Fruit fly (Drosophila melanogaster) whole organism, embryonic: ENCODE data around the gene CG8563.

Experiments used
- Antp ChIP-seq: fragments of 200-800 bp; sonication (Bioruptor generic); optimal IDR thresholded peaks from 3 replicates; lab custom pipeline; 2016; ENCODE audit warnings: missing biosample characterization, missing genetic modification characterization
- Asciz ChIP-seq: fragments of 200-800 bp; sonication (Bioruptor generic); optimal IDR thresholded peaks from 2 replicates; lab custom pipeline; 2017; ENCODE audit warnings: missing biosample characterization, mild to moderate bottlenecking, missing genetic modification characterization, missing genetic modification reagents
- CG10366 ChIP-seq: fragments of 200-800 bp; sonication (Bioruptor generic); IDR thresholded peaks from 2 replicates; pipeline ENCODE4 v1.3.6; 2022; ENCODE audit warnings: missing biosample characterization, missing genetic modification characterization
- CG12155 ChIP-seq: fragments of 200-800 bp; sonication (Bioruptor generic); optimal IDR thresholded peaks from 3 replicates; lab custom pipeline; 2016; ENCODE audit warnings: missing biosample characterization, missing genetic modification characterization
- CG12942 ChIP-seq: fragments of 200-800 bp; sonication (Bioruptor generic); optimal IDR thresholded peaks from 3 replicates; lab custom pipeline; 2016; ENCODE audit warnings: missing biosample characterization, missing genetic modification characterization
- CG13287 ChIP-seq: fragments of 200-800 bp; sonication (Bioruptor generic); IDR thresholded peaks from 2 replicates; pipeline ENCODE4 v1.3.6; 2022; ENCODE audit warnings: missing biosample characterization, missing genetic modification characterization; ENCODE audit not compliant: partially characterized antibody
- CG14014 ChIP-seq: fragments of 200-800 bp; sonication (Bioruptor generic); IDR thresholded peaks from 2 replicates; pipeline ENCODE4 v1.3.6; 2022; ENCODE audit warnings: missing biosample characterization, missing genetic modification characterization
- CG15269 ChIP-seq: fragments of 200-800 bp; sonication (Bioruptor generic); optimal IDR thresholded peaks from 2 replicates; lab custom pipeline; 2018; ENCODE audit warnings: missing biosample characterization, mild to moderate bottlenecking, missing genetic modification characterization, moderate library complexity
- CG15514 ChIP-seq: fragments of 200-800 bp; sonication (Bioruptor generic); optimal IDR thresholded peaks from 3 replicates; lab custom pipeline; 2017; ENCODE audit warnings: missing biosample characterization, missing genetic modification characterization, mild to moderate bottlenecking, moderate library complexity, missing genetic modification reagents
- CG16779 ChIP-seq: fragments of 200-800 bp; sonication (Bioruptor generic); IDR thresholded peaks from 2 replicates; pipeline ENCODE4 v1.3.6; 2022; ENCODE audit warnings: missing biosample characterization, missing genetic modification characterization
- CG17829 ChIP-seq: fragments of 200-800 bp; optimal IDR thresholded peaks from 2 replicates; lab custom pipeline; 2019; ENCODE audit warnings: missing biosample characterization, mild to moderate bottlenecking, missing genetic modification characterization, moderate library complexity
- CG2678 ChIP-seq: fragments of 200-800 bp; sonication (Bioruptor generic); optimal IDR thresholded peaks from 3 replicates; lab custom pipeline; 2019; ENCODE audit warnings: missing biosample characterization, mild to moderate bottlenecking, missing genetic modification characterization, moderate library complexity
- CG31441 ChIP-seq: fragments of 200-800 bp; sonication (Bioruptor generic); IDR thresholded peaks from 2 replicates; pipeline ENCODE4 v1.3.6; 2022; ENCODE audit warnings: missing biosample characterization, missing genetic modification characterization
- CG33213 ChIP-seq: fragments of 200-800 bp; sonication (Bioruptor generic); optimal IDR thresholded peaks from 3 replicates; lab custom pipeline; 2016; ENCODE audit warnings: missing biosample characterization, missing genetic modification characterization
- CG3838 ChIP-seq: fragments of 200-800 bp; sonication (Bioruptor generic); optimal IDR thresholded peaks from 3 replicates; lab custom pipeline; 2016; ENCODE audit warnings: missing biosample characterization, missing genetic modification characterization
- CG4424 ChIP-seq: fragments of 200-800 bp; sonication (Bioruptor generic); optimal IDR thresholded peaks from 3 replicates; lab custom pipeline; 2016; ENCODE audit warnings: missing biosample characterization, missing genetic modification characterization
- CG4617 ChIP-seq: fragments of 200-800 bp; sonication (Bioruptor generic); optimal IDR thresholded peaks from 3 replicates; lab custom pipeline; 2016; ENCODE audit warnings: missing biosample characterization, missing genetic modification characterization, borderline replicate concordance
- CG4820 ChIP-seq: fragments of 200-800 bp; sonication (Bioruptor generic); optimal IDR thresholded peaks from 3 replicates; lab custom pipeline; 2016; ENCODE audit warnings: missing biosample characterization, missing genetic modification characterization
- CkIIα-i1 ChIP-seq: fragments of 200-800 bp; sonication (Bioruptor generic); IDR thresholded peaks from 2 replicates; pipeline ENCODE4 v1.3.6; 2022; ENCODE audit warnings: missing biosample characterization, missing genetic modification characterization
- Fer3 ChIP-seq: fragments of 200-800 bp; sonication (Bioruptor generic); optimal IDR thresholded peaks from 2 replicates; lab custom pipeline; 2018; ENCODE audit warnings: missing biosample characterization, mild to moderate bottlenecking, missing genetic modification characterization, moderate library complexity
- H15 ChIP-seq: fragments of 200-800 bp; sonication (Bioruptor generic); IDR thresholded peaks from 3 replicates; pipeline ENCODE4 v1.3.6; 2022; ENCODE audit warnings: missing biosample characterization, missing genetic modification characterization
- HLHmδ ChIP-seq: fragments of 200-800 bp; sonication (Bioruptor generic); optimal IDR thresholded peaks from 2 replicates; lab custom pipeline; 2018; ENCODE audit warnings: missing biosample characterization, mild to moderate bottlenecking, missing genetic modification characterization, moderate library complexity
- Hmr ChIP-seq: fragments of 200-800 bp; sonication (Bioruptor generic); optimal IDR thresholded peaks from 3 replicates; lab custom pipeline; 2017; ENCODE audit warnings: mild to moderate bottlenecking, missing biosample characterization, missing genetic modification reagents, missing genetic modification characterization
- Hr51 ChIP-seq, 2 experiments: fragments of 200-800 bp; sonication (Bioruptor generic); optimal IDR thresholded peaks; 2 replicates in 1 of 2; 3 replicates in 1 of 2; lab custom pipeline; 2016 to 2018; ENCODE audit warnings: missing biosample characterization in 2 of 2, missing genetic modification characterization in 2 of 2, mild to moderate bottlenecking in 1 of 2, moderate library complexity in 1 of 2
- al ChIP-seq: fragments of 200-800 bp; sonication (Bioruptor generic); IDR thresholded peaks from 2 replicates; pipeline ENCODE4 v1.3.6; 2022; ENCODE audit warnings: missing biosample characterization, missing genetic modification characterization
- amos ChIP-seq: fragments of 200-800 bp; sonication (Bioruptor generic); IDR thresholded peaks from 2 replicates; pipeline ENCODE4 v1.3.6; 2022; ENCODE audit warnings: missing biosample characterization, missing genetic modification characterization; ENCODE audit not compliant: partially characterized antibody
- bbx ChIP-seq: fragments of 200-800 bp; sonication (Bioruptor generic); IDR thresholded peaks from 2 replicates; pipeline ENCODE4 v1.3.6; 2022; ENCODE audit warnings: missing biosample characterization, missing genetic modification characterization; ENCODE audit not compliant: partially characterized antibody
- crol ChIP-seq: fragments of 200-800 bp; sonication (Bioruptor generic); IDR thresholded peaks from 2 replicates; pipeline ENCODE4 v1.3.6; 2022; ENCODE audit warnings: missing biosample characterization, missing genetic modification characterization
- dimm ChIP-seq: fragments of 200-800 bp; sonication (Bioruptor generic); IDR thresholded peaks from 2 replicates; pipeline ENCODE4 v1.3.6; 2022; ENCODE audit warnings: missing biosample characterization, missing genetic modification characterization
- emc ChIP-seq: fragments of 200-800 bp; sonication (Bioruptor generic); optimal IDR thresholded peaks from 2 replicates; lab custom pipeline; 2016; ENCODE audit warnings: missing biosample characterization, missing genetic modification characterization
- esg ChIP-seq: fragments of 200-800 bp; sonication (Bioruptor generic); conservative IDR thresholded peaks from 2 replicates; pipeline ENCODE4 v1.3.6; 2022; ENCODE audit warnings: missing biosample characterization, missing genetic modification characterization
- fd3F ChIP-seq: fragments of 200-800 bp; sonication (Bioruptor generic); optimal IDR thresholded peaks from 2 replicates; lab custom pipeline; 2018; ENCODE audit warnings: missing biosample characterization, mild to moderate bottlenecking, missing genetic modification characterization, moderate library complexity
- gfzf ChIP-seq: fragments of 200-800 bp; sonication (Bioruptor generic); optimal IDR thresholded peaks from 2 replicates; lab custom pipeline; 2016; ENCODE audit warnings: missing biosample characterization, mild to moderate bottlenecking, missing genetic modification characterization, moderate library complexity
- hkb ChIP-seq, 2 experiments: fragments of 200-800 bp in 1 of 2; fragments of >200 bp in 1 of 2; sonication (Bioruptor generic) in 1 of 2; IDR thresholded peaks in 1 of 2; optimal IDR thresholded peaks in 1 of 2; 2 replicates each; pipeline versions ENCODE4 v1.3.6 to Lab custom; 2017 to 2022; ENCODE audit warnings: missing biosample characterization in 1 of 2, missing genetic modification characterization in 1 of 2
- knrl ChIP-seq: fragments of 200-800 bp; sonication (Bioruptor generic); IDR thresholded peaks from 3 replicates; pipeline ENCODE4 v1.3.6; 2022; ENCODE audit warnings: missing biosample characterization, missing genetic modification characterization; ENCODE audit not compliant: partially characterized antibody
- lab ChIP-seq: fragments of 200-800 bp; sonication (Bioruptor generic); optimal IDR thresholded peaks from 3 replicates; lab custom pipeline; 2017; ENCODE audit warnings: missing biosample characterization, missing genetic modification characterization, mild to moderate bottlenecking, moderate library complexity, missing genetic modification reagents
- maf-S ChIP-seq: fragments of 200-800 bp; sonication (Bioruptor generic); optimal IDR thresholded peaks from 2 replicates; lab custom pipeline; 2016; ENCODE audit warnings: missing biosample characterization, missing genetic modification characterization
- org-1 ChIP-seq: fragments of 200-800 bp; sonication (Bioruptor generic); optimal IDR thresholded peaks from 2 replicates; lab custom pipeline; 2017; ENCODE audit warnings: missing biosample characterization, missing genetic modification characterization
- pzg ChIP-seq: fragments of 200-800 bp; sonication (Bioruptor generic); optimal IDR thresholded peaks from 3 replicates; lab custom pipeline; 2018; ENCODE audit warnings: missing biosample characterization, mild to moderate bottlenecking, missing genetic modification characterization, moderate library complexity
- repo ChIP-seq: fragments of 200-800 bp; sonication (Bioruptor generic); optimal IDR thresholded peaks from 2 replicates; lab custom pipeline; 2016; ENCODE audit warnings: missing biosample characterization, missing genetic modification characterization
- schlank ChIP-seq: fragments of 200-800 bp; sonication (Bioruptor generic); optimal IDR thresholded peaks from 2 replicates; lab custom pipeline; 2018; ENCODE audit warnings: missing biosample characterization, mild to moderate bottlenecking, missing genetic modification characterization
- sob ChIP-seq: fragments of 200-800 bp; sonication (Bioruptor generic); IDR thresholded peaks from 2 replicates; pipeline ENCODE4 v1.3.6; 2022; ENCODE audit warnings: missing biosample characterization, missing genetic modification characterization
- sqz ChIP-seq: fragments of 200-800 bp; sonication (Bioruptor generic); optimal IDR thresholded peaks from 3 replicates; lab custom pipeline; 2018; ENCODE audit warnings: missing biosample characterization, mild to moderate bottlenecking, missing genetic modification characterization
- sug ChIP-seq: fragments of 200-800 bp; optimal IDR thresholded peaks from 2 replicates; lab custom pipeline; 2019; ENCODE audit warnings: missing biosample characterization, mild to moderate bottlenecking, missing genetic modification characterization, moderate library complexity
- tap ChIP-seq: fragments of 200-800 bp; optimal IDR thresholded peaks from 3 replicates; lab custom pipeline; 2019; ENCODE audit warnings: missing biosample characterization, mild to moderate bottlenecking, missing genetic modification characterization, moderate library complexity
- tin ChIP-seq: fragments of 200-800 bp; sonication (Bioruptor generic); optimal IDR thresholded peaks from 3 replicates; lab custom pipeline; 2016; ENCODE audit warnings: missing biosample characterization, missing genetic modification characterization
- ttk ChIP-seq: fragments of 200-800 bp; sonication (Bioruptor generic); IDR thresholded peaks from 2 replicates; pipeline ENCODE4 v2.1.2; 2022; ENCODE audit warnings: missing biosample characterization, missing genetic modification characterization
- unpg ChIP-seq: fragments of 200-800 bp; sonication (Bioruptor generic); optimal IDR thresholded peaks from 3 replicates; lab custom pipeline; 2018; ENCODE audit warnings: missing biosample characterization, mild to moderate bottlenecking, missing genetic modification characterization, moderate library complexity

CG8563 gene

dm6 chr3L:7360324-7360852 lies 30.2 kb upstream of the CG8563 start, which contains the start of gene Sec63 (continued):
- TF ChIP-seq CG14014 (GFP tag; lab: Robert Waterston, UW) (peak; percentile 66), Fer3 (tag; lab: Kevin White, UChicago) (peak; percentile 16), crol (GFP tag; lab: Robert Waterston, UW) (peak; percentile 56), sob (peak; percentile 19; the same call in 1 of the 2 replicates), CG13287 (GFP tag; lab: Robert Waterston, UW) (peak; percentile 89), H15 (GFP tag; lab: Robert Waterston, UW) (peak; percentile 63; the same call in 2 of the 3 replicates), CG4424 (GFP tag; lab: Kevin White, UChicago) (peak; percentile 45), amos (peak; percentile 92), al (GFP tag; lab: Robert Waterston, UW) (peak; percentile 62), fd3F (no peak), pzg (peak; percentile 77), sqz (GFP tag; lab: Kevin White, UChicago) (no peak), schlank (tag; lab: Kevin White, UChicago) (no peak), Asciz (GFP tag; lab: Kevin White, UChicago) (peak; percentile 22), ttk (GFP tag; lab: Robert Waterston, UW) (0 out of 2 replicates have a peak, but pooled peaks have one; percentile 29), Antp (GFP tag; lab: Kevin White, UChicago) (peak; percentile 35), HLHmδ (GFP tag; lab: Kevin White, UChicago) (peak; percentile 96), CkIIα-i1 (no peak), emc (no peak), CG3838 (GFP tag; lab: Kevin White, UChicago) (peak; percentile 2), tap (tag; lab: Kevin White, UChicago) (no peak), tin (GFP tag; lab: Kevin White, UChicago) (peak; percentile 7), Hr51 (GFP tag; optimal IDR thresholded peaks at IDR 0.05; lab: Kevin White, UChicago) (peak; percentile 47 to 49), CG17829 (peak; percentile 20), CG15514 (GFP tag; lab: Kevin White, UChicago) (peak; percentile 100), dimm (GFP tag; lab: Robert Waterston, UW) (no peak), repo (GFP tag; lab: Kevin White, UChicago) (peak; percentile 6), lab (GFP tag; lab: Kevin White, UChicago) (peak; percentile 50), CG10366 (GFP tag; lab: Robert Waterston, UW) (peak; percentile 35; the same call in 1 of the 2 replicates), unpg (GFP tag; lab: Kevin White, UChicago) (peak; percentile 53), CG15269 (tag; lab: Kevin White, UChicago) (peak; percentile 16), sug (tag; lab: Kevin White, UChicago) (peak; percentile 3), CG33213 (GFP tag; lab: Kevin White, UChicago) (peak; percentile 74), CG12155 (GFP tag; lab: Kevin White, UChicago) (peak; percentile 91), CG2678 (tag; lab: Kevin White, UChicago) (peak; percentile 63), gfzf (GFP tag; lab: Kevin White, UChicago) (peak; percentile 13), hkb (optimal IDR thresholded peaks at IDR 0.05; lab: Kevin White, UChicago) (no peak), hkb (GFP tag; IDR thresholded peaks at IDR 0.05; lab: Robert Waterston, UW) (peak; percentile 7; the same call in 1 of the 2 replicates), CG16779 (GFP tag; lab: Robert Waterston, UW) (0 out of 2 replicates have a peak, but pooled peaks have one; percentile 42), maf-S (GFP tag; lab: Kevin White, UChicago) (no peak), CG12942 (GFP tag; lab: Kevin White, UChicago) (peak; percentile 13), knrl (GFP tag; lab: Robert Waterston, UW) (peak; percentile 91), org-1 (GFP tag; lab: Kevin White, UChicago) (no peak), Hmr (GFP tag; lab: Kevin White, UChicago) (peak; percentile 67), esg (GFP tag; lab: Robert Waterston, UW) (peak; percentile 42; the same call in 1 of the 2 replicates), bbx (GFP tag; lab: Robert Waterston, UW) (peak; percentile 97), CG31441 (GFP tag; lab: Robert Waterston, UW) (peak; percentile 51; the same call in 1 of the 2 replicates), CG4617 (peak; percentile 43), CG4820 (GFP tag; lab: Kevin White, UChicago) (peak; percentile 21)
